Worm (Caenorhabditis elegans): Measurements from ENCODE around the gene dhs-31.

dhs-31 gene

DNA sequence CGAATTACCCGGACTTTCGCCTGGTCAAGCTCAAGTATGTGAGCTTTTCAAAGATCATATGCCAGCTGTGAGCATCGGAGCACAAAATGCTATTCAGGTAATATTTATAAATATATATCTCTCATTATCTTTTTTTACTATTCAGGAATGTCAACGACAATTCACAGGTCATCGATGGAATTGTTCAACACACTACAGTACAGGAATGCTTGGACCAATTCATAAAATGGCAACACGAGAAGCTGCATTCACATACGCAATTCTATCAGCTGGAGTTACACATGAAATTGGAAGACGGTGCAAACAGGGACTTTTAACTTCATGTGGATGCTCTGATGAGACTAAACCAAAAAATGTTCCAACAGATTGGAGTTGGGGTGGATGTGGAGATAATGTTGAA lies 27.6 kb upstream of the dhs-31 start:
- TF ChIP-seq cog-1 (tag; optimal IDR thresholded peaks at IDR 0.05), result no peak
- no peak for TF ChIP-seq klf-2 (GFP tag; conservative IDR thresholded peaks at IDR 0.05)
- TF ChIP-seq flt-1 (GFP tag; IDR thresholded peaks at IDR 0.05), result no peak
- TF ChIP-seq tab-1 (GFP tag; IDR thresholded peaks at IDR 0.05), result no peak
- TF ChIP-seq med-1 (GFP tag; optimal IDR thresholded peaks at IDR 0.05; ENCODE audit: insufficient read depth), result no peak
- TF ChIP-seq ztf-29 (GFP tag; IDR thresholded peaks at IDR 0.05), result no peak
- TF ChIP-seq T22C8.4 (GFP tag; IDR thresholded peaks at IDR 0.05), result no peak

DNA sequence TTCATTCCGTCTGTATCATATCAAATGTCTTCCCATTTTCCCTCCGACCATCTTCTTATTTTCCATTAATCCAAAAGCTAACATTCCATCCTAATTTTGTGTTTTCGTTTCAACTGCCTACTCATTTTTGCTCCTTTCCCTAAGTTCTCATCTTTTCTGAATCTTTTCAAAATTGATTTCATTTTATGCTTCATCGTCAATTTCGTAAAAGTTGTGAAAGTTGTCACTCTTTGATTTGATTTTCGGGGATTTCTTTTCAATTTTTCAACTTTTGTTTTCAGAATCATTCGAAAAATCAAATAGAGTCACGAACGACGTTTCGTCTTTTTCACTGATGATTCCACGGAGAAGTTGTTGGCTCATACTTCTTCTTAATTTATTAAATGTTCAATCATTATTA lies 26.8 kb upstream of the dhs-31 start, which contains the start of gene cwn-2:
Gene cwn-2, plus strand, starts transcription at position 276 of the 400 bp plus-strand sequence.
- TF ChIP-seq ztf-23 (GFP tag; IDR thresholded peaks at IDR 0.05) (no peak), cog-1 (tag; optimal IDR thresholded peaks at IDR 0.05) (no peak), med-1 (GFP tag; optimal IDR thresholded peaks at IDR 0.05; ENCODE audit: insufficient read depth) (no peak), ztf-29 (GFP tag; IDR thresholded peaks at IDR 0.05) (no peak), T22C8.4 (GFP tag; IDR thresholded peaks at IDR 0.05) (no peak), ref-1 (GFP tag; conservative IDR thresholded peaks at IDR 0.05) (no peak), tab-1 (GFP tag; IDR thresholded peaks at IDR 0.05) (no peak), flt-1 (GFP tag; IDR thresholded peaks at IDR 0.05) (no peak), klf-2 (GFP tag; conservative IDR thresholded peaks at IDR 0.05) (no peak)

DNA sequence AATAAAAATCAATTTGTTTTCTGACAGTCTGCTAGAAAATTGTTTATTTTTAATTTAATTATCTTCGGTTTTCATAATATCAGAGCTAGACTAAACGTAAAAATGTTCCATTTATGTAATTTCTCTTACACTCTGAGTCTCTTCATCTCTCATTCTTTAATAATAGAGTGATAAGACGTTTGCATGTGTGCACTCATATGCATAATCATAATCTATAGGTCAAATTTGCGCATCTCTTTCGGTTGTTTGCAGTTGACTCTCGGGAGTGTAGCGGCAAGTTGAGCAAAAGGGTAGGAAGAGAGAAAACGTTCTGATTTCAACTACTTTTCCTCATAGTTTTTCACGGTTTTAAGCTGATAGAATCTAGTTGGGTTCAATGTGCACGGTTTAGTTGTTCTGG lies 25.8 kb upstream of the dhs-31 start:
- TF ChIP-seq ztf-29 (GFP tag; IDR thresholded peaks at IDR 0.05) (no peak), ztf-23 (GFP tag; IDR thresholded peaks at IDR 0.05) (no peak), cog-1 (tag; optimal IDR thresholded peaks at IDR 0.05) (no peak), flt-1 (GFP tag; IDR thresholded peaks at IDR 0.05) (no peak), med-1 (GFP tag; optimal IDR thresholded peaks at IDR 0.05; ENCODE audit: insufficient read depth) (no peak), klf-2 (GFP tag; conservative IDR thresholded peaks at IDR 0.05) (no peak), T22C8.4 (GFP tag; IDR thresholded peaks at IDR 0.05) (no peak), tab-1 (GFP tag; IDR thresholded peaks at IDR 0.05) (no peak), ref-1 (GFP tag; conservative IDR thresholded peaks at IDR 0.05) (no peak)

ce11 chrIV:10065159-10065558 lies 24.5 kb upstream of the dhs-31 start:
- no peak for TF ChIP-seq cog-1 (tag; optimal IDR thresholded peaks at IDR 0.05)
- no peak for TF ChIP-seq tab-1 (GFP tag; IDR thresholded peaks at IDR 0.05)
- TF ChIP-seq ztf-23 (GFP tag; IDR thresholded peaks at IDR 0.05), result no peak
- TF ChIP-seq ztf-29 (GFP tag; IDR thresholded peaks at IDR 0.05), result no peak
- no peak for TF ChIP-seq T22C8.4 (GFP tag; IDR thresholded peaks at IDR 0.05)
- TF ChIP-seq med-1 (GFP tag; optimal IDR thresholded peaks at IDR 0.05; ENCODE audit: insufficient read depth), result no peak

- TF ChIP-seq klf-2 (GFP tag; conservative IDR thresholded peaks at IDR 0.05), result no peak
- no peak for TF ChIP-seq flt-1 (GFP tag; IDR thresholded peaks at IDR 0.05)
- TF ChIP-seq ref-1 (GFP tag; conservative IDR thresholded peaks at IDR 0.05), result no peak
- no peak for TF ChIP-seq ztf-29 (GFP tag; IDR thresholded peaks at IDR 0.05)
- TF ChIP-seq ztf-23 (GFP tag; IDR thresholded peaks at IDR 0.05), result no peak
- TF ChIP-seq med-1 (GFP tag; optimal IDR thresholded peaks at IDR 0.05; ENCODE audit: insufficient read depth), result no peak
- TF ChIP-seq tab-1 (GFP tag; IDR thresholded peaks at IDR 0.05), result no peak
- TF ChIP-seq cog-1 (tag; optimal IDR thresholded peaks at IDR 0.05), result no peak
Observed at ce11 chrIV:10063941-10064340, 23.2 kb upstream of the dhs-31 start.

DNA sequence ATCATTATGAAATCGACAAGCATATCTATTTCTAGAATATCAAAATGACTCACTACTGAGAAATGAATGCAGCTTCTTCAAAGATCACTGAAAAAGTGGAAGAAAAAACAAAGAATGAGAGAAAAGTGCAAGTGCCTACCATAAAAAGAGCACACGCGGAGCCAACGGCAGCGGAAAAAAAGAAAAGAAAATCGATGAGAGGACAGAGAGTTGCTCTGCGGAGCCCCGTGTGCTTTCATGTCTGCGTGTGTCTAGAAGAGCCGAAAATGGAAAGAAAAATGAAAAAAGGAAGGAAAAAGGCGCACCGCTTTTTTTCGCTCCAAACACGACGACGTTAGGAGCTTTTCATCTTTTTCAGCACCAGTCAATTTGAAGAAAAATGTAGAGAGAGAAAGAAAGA lies 22.0 kb upstream of the dhs-31 start, which contains the start of gene ipla-7:
Gene ipla-7, minus strand, starts transcription at position 122 of the 400 bp plus-strand sequence.
- no peak for TF ChIP-seq ztf-29 (GFP tag; IDR thresholded peaks at IDR 0.05)
- TF ChIP-seq T22C8.4 (GFP tag; IDR thresholded peaks at IDR 0.05), result no peak
- no peak for TF ChIP-seq klf-2 (GFP tag; conservative IDR thresholded peaks at IDR 0.05)
- TF ChIP-seq ztf-23 (GFP tag; IDR thresholded peaks at IDR 0.05), result no peak
- no peak for TF ChIP-seq tab-1 (GFP tag; IDR thresholded peaks at IDR 0.05)
- no peak for TF ChIP-seq ref-1 (GFP tag; conservative IDR thresholded peaks at IDR 0.05)
- no peak for TF ChIP-seq flt-1 (GFP tag; IDR thresholded peaks at IDR 0.05)
- no peak for TF ChIP-seq med-1 (GFP tag; optimal IDR thresholded peaks at IDR 0.05; ENCODE audit: insufficient read depth)
- no peak for TF ChIP-seq cog-1 (tag; optimal IDR thresholded peaks at IDR 0.05)

DNA sequence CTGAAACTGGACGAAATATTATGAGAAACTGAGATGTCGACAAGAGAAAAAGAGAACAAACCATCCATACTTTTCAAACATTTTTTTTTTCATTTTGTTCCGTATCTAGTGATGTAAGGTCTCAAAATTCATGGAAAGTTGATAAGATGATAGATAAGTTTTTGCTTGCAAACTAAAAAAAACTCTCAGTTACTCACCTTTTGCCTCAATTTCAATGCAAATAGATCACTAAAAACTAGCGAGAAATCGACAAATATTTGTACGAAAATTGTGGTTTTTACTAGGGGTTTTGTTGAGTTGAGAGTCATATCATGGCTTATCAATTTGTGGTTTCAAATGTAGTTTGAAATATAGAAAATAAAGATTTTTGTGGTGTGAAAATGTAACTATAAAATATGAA lies 20.1 kb upstream of the dhs-31 start:
- TF ChIP-seq ztf-23 (GFP tag; IDR thresholded peaks at IDR 0.05) (no peak), klf-2 (GFP tag; conservative IDR thresholded peaks at IDR 0.05) (no peak), med-1 (GFP tag; optimal IDR thresholded peaks at IDR 0.05; ENCODE audit: insufficient read depth) (no peak), ref-1 (GFP tag; conservative IDR thresholded peaks at IDR 0.05) (no peak), cog-1 (tag; optimal IDR thresholded peaks at IDR 0.05) (no peak), tab-1 (GFP tag; IDR thresholded peaks at IDR 0.05) (no peak), flt-1 (GFP tag; IDR thresholded peaks at IDR 0.05) (no peak), ztf-29 (GFP tag; IDR thresholded peaks at IDR 0.05) (no peak), T22C8.4 (GFP tag; IDR thresholded peaks at IDR 0.05) (no peak)

ce11 chrIV:10059175-10059574 lies 18.5 kb upstream of the dhs-31 start:
- no peak for TF ChIP-seq ztf-23 (GFP tag; IDR thresholded peaks at IDR 0.05)
- TF ChIP-seq flt-1 (GFP tag; IDR thresholded peaks at IDR 0.05), result no peak
- no peak for TF ChIP-seq ref-1 (GFP tag; conservative IDR thresholded peaks at IDR 0.05)
- TF ChIP-seq cog-1 (tag; optimal IDR thresholded peaks at IDR 0.05), result no peak

- TF ChIP-seq cog-1 (tag; optimal IDR thresholded peaks at IDR 0.05), result no peak
- TF ChIP-seq ztf-29 (GFP tag; IDR thresholded peaks at IDR 0.05), result no peak
- no peak for TF ChIP-seq ref-1 (GFP tag; conservative IDR thresholded peaks at IDR 0.05)
Observed at ce11 chrIV:10056138-10056537, 15.4 kb upstream of the dhs-31 start, which contains the start of gene T04B2.7. T04B2.7 (minus strand) TSS chrIV:10056238.

- TF ChIP-seq flt-1 (GFP tag; IDR thresholded peaks at IDR 0.05) (no peak), tab-1 (GFP tag; IDR thresholded peaks at IDR 0.05) (no peak), ztf-23 (GFP tag; IDR thresholded peaks at IDR 0.05) (no peak), ref-1 (GFP tag; conservative IDR thresholded peaks at IDR 0.05) (no peak), klf-2 (GFP tag; conservative IDR thresholded peaks at IDR 0.05) (no peak), med-1 (GFP tag; optimal IDR thresholded peaks at IDR 0.05; ENCODE audit: insufficient read depth) (no peak), T22C8.4 (GFP tag; IDR thresholded peaks at IDR 0.05) (no peak), cog-1 (tag; optimal IDR thresholded peaks at IDR 0.05) (no peak), ztf-29 (GFP tag; IDR thresholded peaks at IDR 0.05) (no peak)
Observed at ce11 chrIV:10053550-10053949, 12.8 kb upstream of the dhs-31 start, which contains the start of gene srv-12. srv-12 (minus strand) TSS chrIV:10053650.
